Fruit fly (Drosophila melanogaster): Measurements from ENCODE around the gene Rap1.

Rap1 gene

dm6 chr3L:1890941-1891340, 28.9 kb upstream of the Rap1 start (continued):
- TF ChIP-seq sug (tag; optimal IDR thresholded peaks at IDR 0.05) (no peak), Med (GFP tag) (peak; percentile 66), Meics (GFP tag; optimal IDR thresholded peaks at IDR 0.05) (no peak), D (optimal IDR thresholded peaks at IDR 0.05) (no peak), D (GFP tag; optimal IDR thresholded peaks at IDR 0.05) (no peak), Hand (GFP tag; optimal IDR thresholded peaks at IDR 0.05) (no peak), CG16813 (GFP tag; IDR thresholded peaks at IDR 0.05; ENCODE audit: partially characterized antibody) (0 out of 3 replicates have a peak, but pooled peaks have one; percentile 39), Hr39 (optimal IDR thresholded peaks at IDR 0.05) (no peak), Asciz (GFP tag; optimal IDR thresholded peaks at IDR 0.05) (no peak), otp (GFP tag; IDR thresholded peaks at IDR 0.05) (peak; percentile 38; the same call in 1 of the 3 replicates), Opbp (GFP tag; IDR thresholded peaks at IDR 0.05; ENCODE audit: partially characterized antibody) (peak; percentile 21; the same call in 1 of the 3 replicates), br (optimal IDR thresholded peaks at IDR 0.05) (no peak), CG14965 (GFP tag; optimal IDR thresholded peaks at IDR 0.05; ENCODE audit: borderline replicate concordance) (no peak), sens (GFP tag) (no peak), CG2875 (GFP tag; optimal IDR thresholded peaks at IDR 0.05) (no peak), ewg (GFP tag; optimal IDR thresholded peaks at IDR 0.05) (no peak), Poxn (GFP tag; IDR thresholded peaks at IDR 0.05) (no peak), Rfx (GFP tag; IDR thresholded peaks at IDR 0.05) (peak; percentile 45), Dp (GFP tag; optimal IDR thresholded peaks at IDR 0.05) (peak; percentile 82), unpg (GFP tag; optimal IDR thresholded peaks at IDR 0.05) (no peak), grau (tag; optimal IDR thresholded peaks at IDR 0.05) (no peak), CG17385 (GFP tag; optimal IDR thresholded peaks at IDR 0.05) (no peak), CG3995 (GFP tag; optimal IDR thresholded peaks at IDR 0.05) (peak; percentile 27), CG10979 (tag; optimal IDR thresholded peaks at IDR 0.05) (peak; percentile 20), tx (GFP tag; optimal IDR thresholded peaks at IDR 0.05) (no peak), GATAe (GFP tag; conservative IDR thresholded peaks at IDR 0.05) (no peak), Nf-YA (GFP tag; IDR thresholded peaks at IDR 0.05) (peak; percentile 37; the same call in 1 of the 2 replicates), jigr1 (GFP tag; IDR thresholded peaks at IDR 0.05) (no peak), chinmo (GFP tag; IDR thresholded peaks at IDR 0.05; ENCODE audit: partially characterized antibody) (0 out of 4 replicates have a peak, but pooled peaks have one; percentile 46), stwl (tag; optimal IDR thresholded peaks at IDR 0.05) (peak; percentile 55), CG31224 (GFP tag; IDR thresholded peaks at IDR 0.05) (no peak), CG1603 (tag; optimal IDR thresholded peaks at IDR 0.05) (peak; percentile 55), Doc3 (GFP tag; IDR thresholded peaks at IDR 0.05; ENCODE audit: partially characterized antibody) (no peak; the same call in 2 of the 3 replicates), p53 (GFP tag; optimal IDR thresholded peaks at IDR 0.05) (no peak), repo (GFP tag; optimal IDR thresholded peaks at IDR 0.05) (no peak), abd-A (tag; optimal IDR thresholded peaks at IDR 0.05) (no peak), ham (GFP tag; IDR thresholded peaks at IDR 0.05) (no peak), ab (GFP tag; optimal IDR thresholded peaks at IDR 0.05) (no peak), CG15073 (GFP tag; optimal IDR thresholded peaks at IDR 0.05) (no peak), CG6654 (GFP tag; optimal IDR thresholded peaks at IDR 0.05) (peak; percentile 9), zfh2 (GFP tag; optimal IDR thresholded peaks at IDR 0.05) (no peak), run (tag; optimal IDR thresholded peaks at IDR 0.05) (no peak), prd (optimal IDR thresholded peaks at IDR 0.05) (no peak), prd (GFP tag; IDR thresholded peaks at IDR 0.05) (no peak), pho (GFP tag; optimal IDR thresholded peaks at IDR 0.05) (no peak), CG2199 (GFP tag; IDR thresholded peaks at IDR 0.05) (peak; percentile 58; the same call in 2 of the 3 replicates), BEAF-32 (GFP tag; optimal IDR thresholded peaks at IDR 0.05) (peak; percentile 20), Hr51 (GFP tag; optimal IDR thresholded peaks at IDR 0.05) (no peak), caup (GFP tag; optimal IDR thresholded peaks at IDR 0.05; ENCODE audit: severe bottlenecking) (no peak), knrl (GFP tag; IDR thresholded peaks at IDR 0.05; ENCODE audit: partially characterized antibody) (no peak; the same call in 2 of the 3 replicates), row (GFP tag; IDR thresholded peaks at IDR 0.05) (peak; percentile 51; the same call in 1 of the 3 replicates)

All from whole organism, embryonic.